Worm (Caenorhabditis elegans): ENCODE results near the gene fbxb-96.

DNA sequence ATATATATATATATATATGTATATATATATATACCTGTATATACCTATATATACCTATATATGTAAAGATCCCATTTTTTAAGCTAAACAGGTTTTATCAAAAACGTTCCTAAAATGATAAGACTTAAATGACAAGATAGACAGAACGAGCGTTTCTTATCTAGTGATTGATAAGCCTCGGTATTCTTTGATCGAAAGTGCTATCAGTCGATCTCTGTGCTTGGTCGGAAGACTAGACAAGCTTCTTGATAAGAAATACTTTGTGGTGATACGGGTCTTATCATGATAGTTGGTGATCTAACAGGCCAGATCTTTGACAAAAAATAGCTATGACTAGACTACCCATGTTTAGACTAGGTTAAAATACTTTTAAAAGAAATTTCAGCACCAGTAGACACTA is 1.5 kb upstream of the fbxb-96 start:
- TF ChIP-seq elt-1 (tag; optimal IDR thresholded peaks at IDR 0.05; ENCODE audit: borderline replicate concordance, insufficient read depth) (no peak), ztf-11 (tag; optimal IDR thresholded peaks at IDR 0.05) (no peak), unc-39 (tag; optimal IDR thresholded peaks at IDR 0.05) (no peak), lin-13 (tag; optimal IDR thresholded peaks at IDR 0.05) (no peak)
